Worm (Caenorhabditis elegans) whole organism, young adult: ENCODE measurements around the gene C06C3.4.

Experiments
- B0261.1 ChIP-seq: sonication (generic microtip); optimal IDR thresholded peaks from 2 replicates; lab custom pipeline; 2016; ENCODE audit warnings: mild to moderate bottlenecking, missing genetic modification characterization, moderate library complexity, missing compliant biosample characterization
- T26A5.8 ChIP-seq: sonication (generic microtip); optimal IDR thresholded peaks from 2 replicates; lab custom pipeline; 2016; ENCODE audit warnings: missing genetic modification characterization, missing compliant biosample characterization
- Y95B8A.8 ChIP-seq: fragments of 200-800 bp; sonication (Bioruptor generic); IDR thresholded peaks from 2 replicates; pipeline ENCODE4 v1.3.6; 2022; ENCODE audit warnings: missing genetic modification reagents, missing genetic modification characterization, missing compliant biosample characterization
- ceh-40 ChIP-seq: fragments of 200-800 bp; sonication (Bioruptor generic); IDR thresholded peaks from 2 replicates; pipeline ENCODE4 v1.3.6; 2022; ENCODE audit warnings: missing genetic modification characterization, missing compliant biosample characterization
- lsy-27 ChIP-seq: sonication (generic microtip); optimal IDR thresholded peaks from 2 replicates; lab custom pipeline; 2017; ENCODE audit warnings: missing genetic modification characterization, mild to moderate bottlenecking, missing compliant biosample characterization, antibody characterized with exemption, missing genotype, borderline replicate concordance; ENCODE audit not compliant: insufficient read depth
- sptf-2 ChIP-seq: fragments of 200-800 bp; sonication (Bioruptor generic); optimal IDR thresholded peaks from 2 replicates; lab custom pipeline; 2018; ENCODE audit warnings: mild to moderate bottlenecking, missing genetic modification characterization, missing compliant biosample characterization
- unc-130 ChIP-seq: sonication (generic microtip); optimal IDR thresholded peaks from 2 replicates; lab custom pipeline; 2016; ENCODE audit warnings: missing genetic modification reagents, missing genetic modification characterization, missing compliant biosample characterization
- unc-62 ChIP-seq: fragments of 150-350 bp; optimal IDR thresholded peaks from 2 replicates; lab custom pipeline; 2014; ENCODE audit warnings: missing biosample characterization, missing genetic modification reagents, missing genetic modification characterization

DNA sequence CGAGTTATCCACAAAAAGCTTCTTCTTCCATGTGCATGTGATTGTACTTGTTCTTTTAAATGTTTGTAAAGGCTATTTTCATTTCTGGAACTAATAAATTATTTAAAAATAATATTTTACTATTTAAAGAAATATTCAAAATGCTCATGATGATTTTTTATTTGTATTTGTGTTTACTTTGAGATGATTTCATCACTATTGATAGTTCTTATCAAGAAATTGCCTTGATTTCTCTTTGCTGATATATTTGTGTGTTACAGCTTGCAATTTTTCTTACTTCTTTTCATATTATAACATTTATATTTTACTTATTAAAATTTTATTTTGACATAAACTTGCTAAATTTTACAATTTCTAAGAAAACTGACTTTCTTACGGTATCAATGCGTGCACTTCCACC is 5.1 kb downstream of the C06C3.4 start:
- TF ChIP-seq Y95B8A.8 (GFP tag; lab: Robert Waterston, UW) (no peak), lsy-27 (tag; lab: Kevin White, UChicago) (no peak), B0261.1 (tag; lab: Kevin White, UChicago) (no peak), unc-62 (no peak), unc-130 (GFP tag; lab: Kevin White, UChicago) (no peak), sptf-2 (no peak), ceh-40 (GFP tag; lab: Robert Waterston, UW) (no peak), T26A5.8 (tag; lab: Kevin White, UChicago) (no peak)
